Worm (Caenorhabditis elegans) whole organism, L1 larva: ENCODE data around the gene F11G11.14.

Experiments
- mep-1 ChIP-seq: fragments of 150-350 bp; optimal IDR thresholded peaks from 2 replicates; lab custom pipeline; 2014; ENCODE audit warnings: missing biosample characterization, missing genetic modification characterization
- unc-62 ChIP-seq: fragments of 150-350 bp; optimal IDR thresholded peaks from 2 replicates; lab custom pipeline; 2014; ENCODE audit warnings: missing biosample characterization, missing genetic modification reagents, missing genetic modification characterization
- zag-1 ChIP-seq: fragments of 150-350 bp; optimal IDR thresholded peaks from 2 replicates; lab custom pipeline; 2014; ENCODE audit warnings: missing biosample characterization, missing genetic modification characterization
- zip-4 ChIP-seq: fragments of 200-800 bp; sonication (Bioruptor generic); optimal IDR thresholded peaks from 2 replicates; lab custom pipeline; 2018; ENCODE audit warnings: mild to moderate bottlenecking, missing genetic modification characterization, moderate library complexity, missing compliant biosample characterization

- no peak for TF ChIP-seq mep-1 (tag; lab: Kevin White, UChicago)
- TF ChIP-seq unc-62 (GFP tag; lab: Kevin White, UChicago), result no peak
- TF ChIP-seq zip-4, result no peak
- TF ChIP-seq zag-1, result no peak
These were observed 13.6 kb upstream of the F11G11.14 start, which contains the start of gene T23B7.3 for ce11 chrII:4849885-4850284.
